Worm (Caenorhabditis elegans): ENCODE results near the gene F14H12.8.
"Not testable (repeated sequence)": the region's sequence is repeated elsewhere in the genome, so short reads cannot be mapped to it uniquely, and the experiment has no call there.

F14H12.8 gene

DNA sequence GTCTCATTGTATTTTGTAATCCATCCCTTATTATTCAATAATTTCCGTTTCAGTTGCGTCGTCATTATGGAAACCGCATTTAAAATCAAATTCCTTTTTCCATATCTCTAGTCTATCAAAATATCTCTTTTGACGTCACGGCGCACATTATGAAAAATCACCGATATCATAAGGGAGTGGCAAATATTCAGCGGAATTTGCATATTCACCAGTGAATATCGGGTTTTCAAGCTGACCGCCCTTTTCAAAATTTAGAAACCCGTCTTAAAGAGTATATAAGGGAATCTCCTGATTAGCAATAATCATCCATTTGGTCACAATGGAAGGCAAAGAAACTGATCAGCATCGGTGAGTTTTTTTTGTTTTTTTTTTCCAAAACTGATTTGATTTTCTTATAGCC lies 11.5 kb downstream of the F14H12.8 start, which contains the start of gene col-165:
col-165 (plus strand) TSS at position 301 of the 400 bp plus-strand sequence.
- TF ChIP-seq R02D3.7 (tag; optimal IDR thresholded peaks at IDR 0.05) = no peak
- TF ChIP-seq snpc-4 (tag; optimal IDR thresholded peaks at IDR 0.05) = no peak
- TF ChIP-seq unc-62 (GFP tag; optimal IDR thresholded peaks at IDR 0.05) = no peak
- TF ChIP-seq ceh-82 (tag; optimal IDR thresholded peaks at IDR 0.05) = no peak
- TF ChIP-seq ceh-9 (tag; optimal IDR thresholded peaks at IDR 0.05) = no peak
- no peak for TF ChIP-seq ZK546.5 (tag; optimal IDR thresholded peaks at IDR 0.05)
- no peak for TF ChIP-seq ceh-16 (tag; optimal IDR thresholded peaks at IDR 0.05)
- no peak for TF ChIP-seq jun-1 (tag; optimal IDR thresholded peaks at IDR 0.05)
- TF ChIP-seq nhr-25 (tag; optimal IDR thresholded peaks at IDR 0.05) = no peak
- no peak for TF ChIP-seq ztf-4 (tag; optimal IDR thresholded peaks at IDR 0.05)
- TF ChIP-seq nhr-23 (tag; optimal IDR thresholded peaks at IDR 0.05) = no peak
- TF ChIP-seq nfya-1 (tag; optimal IDR thresholded peaks at IDR 0.05; ENCODE audit: insufficient read depth) = no peak
- no peak for TF ChIP-seq ama-1 (optimal IDR thresholded peaks at IDR 0.05)

ce11 chrX:4350198-4350597 lies 14.6 kb downstream of the F14H12.8 start, which contains the start of gene F14H12.2:
TSS of gene F14H12.2 (plus strand) at chrX:4350498.
- no peak for TF ChIP-seq lsy-12 (tag; optimal IDR thresholded peaks at IDR 0.05)
- TF ChIP-seq nhr-43 (tag; optimal IDR thresholded peaks at IDR 0.05; ENCODE audit: poor library complexity, severe bottlenecking) = no peak
- TF ChIP-seq mml-1 (tag; optimal IDR thresholded peaks at IDR 0.05) = no peak
- TF ChIP-seq unc-62 (GFP tag; optimal IDR thresholded peaks at IDR 0.05) = no peak
- TF ChIP-seq ceh-28 (tag; optimal IDR thresholded peaks at IDR 0.05) = no peak
- no peak for TF ChIP-seq fkh-2 (tag; optimal IDR thresholded peaks at IDR 0.05)

- no peak for TF ChIP-seq elt-1 (tag; optimal IDR thresholded peaks at IDR 0.05)
- no peak for TF ChIP-seq ceh-28 (tag; optimal IDR thresholded peaks at IDR 0.05)
- no peak for TF ChIP-seq eor-1 (tag; optimal IDR thresholded peaks at IDR 0.05)
- TF ChIP-seq elt-2 (tag; optimal IDR thresholded peaks at IDR 0.05) = no peak
- TF ChIP-seq elt-3 (tag; optimal IDR thresholded peaks at IDR 0.05) = no peak
- TF ChIP-seq ZK546.5 (tag; optimal IDR thresholded peaks at IDR 0.05) = no peak
- TF ChIP-seq mml-1 (tag; optimal IDR thresholded peaks at IDR 0.05) = no peak
- no peak for TF ChIP-seq fkh-2 (tag; optimal IDR thresholded peaks at IDR 0.05)
- TF ChIP-seq pqm-1 (tag; optimal IDR thresholded peaks at IDR 0.05) = no peak
Observed at ce11 chrX:4343915-4344314, 20.9 kb downstream of the F14H12.8 start, which contains the start of gene F14H12.3. TSS of gene F14H12.3 (plus strand) at chrX:4344215.

ce11 chrX:4342730-4343129 lies 22.0 kb downstream of the F14H12.8 start:
- TF ChIP-seq mdl-1 (tag; optimal IDR thresholded peaks at IDR 0.05) (no peak), tbx-2 (tag; optimal IDR thresholded peaks at IDR 0.05) (no peak), nhr-237 (tag; optimal IDR thresholded peaks at IDR 0.05) (no peak), daf-12 (tag; optimal IDR thresholded peaks at IDR 0.05) (no peak)

DNA sequence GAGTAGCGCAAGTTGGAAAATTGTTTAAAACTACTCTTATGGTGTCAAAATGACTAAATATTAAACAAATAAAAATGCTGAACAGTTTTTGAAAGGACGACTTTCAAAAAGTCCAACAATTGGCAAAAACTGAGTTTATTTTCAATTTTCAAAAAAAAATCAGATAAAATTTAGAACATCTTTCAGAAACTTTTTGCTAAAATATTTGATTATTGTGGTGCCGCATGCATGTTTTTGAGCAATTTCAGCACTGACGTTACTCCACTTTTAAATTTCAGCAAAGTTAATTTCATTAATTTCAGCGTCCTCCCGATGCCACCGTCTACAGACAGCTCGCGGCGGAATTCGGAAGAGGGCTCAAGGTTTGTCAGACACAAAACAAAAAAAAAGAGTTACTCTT lies 25.4 kb downstream of the F14H12.8 start, which contains the start of gene cst-1:
cst-1 (plus strand) TSS at position 301 of the 400 bp plus-strand sequence.
- TF ChIP-seq egl-27, mdl-1, ceh-16 (tag; optimal IDR thresholded peaks at IDR 0.05): not testable (repeated sequence)

DNA sequence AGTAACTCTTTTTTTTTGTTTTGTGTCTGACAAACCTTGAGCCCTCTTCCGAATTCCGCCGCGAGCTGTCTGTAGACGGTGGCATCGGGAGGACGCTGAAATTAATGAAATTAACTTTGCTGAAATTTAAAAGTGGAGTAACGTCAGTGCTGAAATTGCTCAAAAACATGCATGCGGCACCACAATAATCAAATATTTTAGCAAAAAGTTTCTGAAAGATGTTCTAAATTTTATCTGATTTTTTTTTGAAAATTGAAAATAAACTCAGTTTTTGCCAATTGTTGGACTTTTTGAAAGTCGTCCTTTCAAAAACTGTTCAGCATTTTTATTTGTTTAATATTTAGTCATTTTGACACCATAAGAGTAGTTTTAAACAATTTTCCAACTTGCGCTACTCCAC lies 28.8 kb downstream of the F14H12.8 start, which contains the start of gene cst-2:
cst-2 (minus strand) TSS at position 101 of the 400 bp plus-strand sequence.
- TF ChIP-seq nhr-25 (tag; optimal IDR thresholded peaks at IDR 0.05); pha-4 (tag; optimal IDR thresholded peaks at IDR 0.05); unc-62 (GFP tag; optimal IDR thresholded peaks at IDR 0.05): not testable (repeated sequence)

DNA sequence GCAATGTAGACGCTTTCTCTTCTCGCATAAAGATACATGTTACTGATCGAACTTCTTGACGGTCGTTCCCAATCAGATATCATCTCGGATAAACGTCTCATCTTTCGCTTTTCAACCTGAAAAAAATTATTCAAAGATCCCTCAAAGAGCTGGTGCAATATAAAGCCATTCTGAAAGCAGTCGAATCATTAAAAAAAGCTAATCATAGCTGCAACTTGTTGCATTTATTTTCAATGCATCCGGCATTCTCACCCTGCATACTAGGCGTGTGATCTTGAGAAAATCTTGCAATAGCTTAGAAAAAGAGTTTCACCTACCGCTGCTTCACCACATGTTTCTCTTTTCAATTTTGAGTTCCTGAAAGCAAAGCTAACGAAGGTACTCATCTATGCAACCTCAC lies 32.5 kb downstream of the F14H12.8 start, which contains the start of gene C24A8.6:
C24A8.6 (minus strand) TSS at position 101 of the 400 bp plus-strand sequence.
- not testable (repeated sequence) for TF ChIP-seq nhr-67, pqm-1, ceh-82 (tag; optimal IDR thresholded peaks at IDR 0.05)
